Worm (Caenorhabditis elegans): ENCODE results near the gene gcy-34.

ce11 chrV:13415462-13415861 is 29.8 kb upstream of the gcy-34 start:
- TF ChIP-seq blmp-1 (tag; optimal IDR thresholded peaks at IDR 0.05; ENCODE audit: insufficient read depth) (no peak), nhr-12 (tag; optimal IDR thresholded peaks at IDR 0.05) (no peak), snpc-4 (tag; optimal IDR thresholded peaks at IDR 0.05) (no peak), ama-1 (optimal IDR thresholded peaks at IDR 0.05) (no peak), nhr-25 (tag; optimal IDR thresholded peaks at IDR 0.05) (no peak), alr-1 (tag; optimal IDR thresholded peaks at IDR 0.05) (no peak), egl-27 (tag; optimal IDR thresholded peaks at IDR 0.05) (no peak), skn-1 (tag; optimal IDR thresholded peaks at IDR 0.05) (no peak), nhr-77 (tag; optimal IDR thresholded peaks at IDR 0.05) (no peak), R02D3.7 (tag; optimal IDR thresholded peaks at IDR 0.05) (no peak), lsy-2 (tag; optimal IDR thresholded peaks at IDR 0.05) (no peak), nhr-11 (tag; optimal IDR thresholded peaks at IDR 0.05) (no peak), ceh-82 (tag; optimal IDR thresholded peaks at IDR 0.05) (no peak)

Data from whole organism, L2 larva.